Worm (Caenorhabditis elegans) whole organism, L2 larva: Measurements from ENCODE around the gene nstp-9.

Experiments
- C34F6.9 ChIP-seq: fragments of 150-350 bp; optimal IDR thresholded peaks from 2 replicates; lab custom pipeline; 2014; ENCODE audit warnings: missing biosample characterization, missing genetic modification characterization
- Y55F3AM.14 ChIP-seq: fragments of 200-800 bp; sonication (Bioruptor generic); optimal IDR thresholded peaks from 2 replicates; lab custom pipeline; 2018; ENCODE audit warnings: mild to moderate bottlenecking, missing genetic modification characterization, missing compliant biosample characterization
- alr-1 ChIP-seq: fragments of 150-350 bp; optimal IDR thresholded peaks from 2 replicates; lab custom pipeline; 2014; ENCODE audit warnings: missing biosample characterization, missing genetic modification characterization
- aly-2 ChIP-seq: fragments of 150-350 bp; optimal IDR thresholded peaks from 2 replicates; lab custom pipeline; 2014; ENCODE audit warnings: missing biosample characterization, missing genetic modification characterization
- ama-1 ChIP-seq: fragments of 150-350 bp; optimal IDR thresholded peaks from 2 replicates; lab custom pipeline; 2018; ENCODE audit warnings: inconsistent platforms
- blmp-1 ChIP-seq: sonication (generic microtip); optimal IDR thresholded peaks from 2 replicates; lab custom pipeline; 2017; ENCODE audit warnings: missing genetic modification characterization, mild to moderate bottlenecking, missing compliant biosample characterization, antibody characterized with exemption, moderate library complexity; ENCODE audit not compliant: insufficient read depth
- ceh-16 ChIP-seq: fragments of 150-350 bp; optimal IDR thresholded peaks from 2 replicates; lab custom pipeline; 2014; ENCODE audit warnings: missing biosample characterization, missing genetic modification characterization
- ceh-82 ChIP-seq: fragments of 150-350 bp; optimal IDR thresholded peaks from 2 replicates; lab custom pipeline; 2014; ENCODE audit warnings: missing biosample characterization, missing genetic modification characterization
- crh-2 ChIP-seq: sonication (generic microtip); optimal IDR thresholded peaks from 2 replicates; lab custom pipeline; 2017; ENCODE audit warnings: missing biosample characterization, missing genetic modification characterization
- dmd-4 ChIP-seq: sonication (generic microtip); optimal IDR thresholded peaks from 2 replicates; lab custom pipeline; 2017; ENCODE audit warnings: missing biosample characterization, missing genetic modification characterization
- egl-27 ChIP-seq: sonication (generic microtip); optimal IDR thresholded peaks from 3 replicates; lab custom pipeline; 2017; ENCODE audit warnings: missing biosample characterization, missing genetic modification reagents, missing genetic modification characterization
- elt-1 ChIP-seq: fragments of 150-350 bp; optimal IDR thresholded peaks from 2 replicates; lab custom pipeline; 2014; ENCODE audit warnings: missing biosample characterization, missing genetic modification characterization
- fos-1 ChIP-seq: fragments of 150-350 bp; optimal IDR thresholded peaks from 2 replicates; lab custom pipeline; 2014; ENCODE audit warnings: missing biosample characterization, missing genetic modification characterization
- gmeb-1 ChIP-seq: fragments of 150-350 bp; optimal IDR thresholded peaks from 2 replicates; lab custom pipeline; 2014; ENCODE audit warnings: missing biosample characterization, missing genetic modification characterization
- lin-39 ChIP-seq: fragments of 150-350 bp; optimal IDR thresholded peaks from 2 replicates; lab custom pipeline; 2014; ENCODE audit warnings: missing biosample characterization, missing genetic modification reagents, missing genetic modification characterization
- mbf-1 ChIP-seq: sonication (generic microtip); optimal IDR thresholded peaks from 2 replicates; lab custom pipeline; 2017; ENCODE audit warnings: missing biosample characterization, missing genetic modification characterization
- mdl-1 ChIP-seq, 2 experiments: fragments of 150-350 bp in 1 of 2; sonication (generic microtip) in 1 of 2; optimal IDR thresholded peaks; 2 replicates each; lab custom pipeline; 2017; ENCODE audit warnings: missing biosample characterization in 2 of 2, missing genetic modification characterization in 2 of 2
- nhr-11 ChIP-seq: fragments of 150-350 bp; optimal IDR thresholded peaks from 2 replicates; lab custom pipeline; 2014; ENCODE audit warnings: missing biosample characterization, missing genetic modification characterization
- nhr-129 ChIP-seq: fragments of 150-350 bp; optimal IDR thresholded peaks from 2 replicates; lab custom pipeline; 2014; ENCODE audit warnings: missing biosample characterization, missing genetic modification characterization
- nhr-23 ChIP-seq: fragments of 150-350 bp; optimal IDR thresholded peaks from 2 replicates; lab custom pipeline; 2014; ENCODE audit warnings: missing biosample characterization, missing genetic modification reagents, missing genetic modification characterization
- nhr-77 ChIP-seq: fragments of 150-350 bp; optimal IDR thresholded peaks from 2 replicates; lab custom pipeline; 2014; ENCODE audit warnings: missing biosample characterization, missing genetic modification characterization
- sem-4 ChIP-seq: fragments of 150-350 bp; optimal IDR thresholded peaks from 2 replicates; lab custom pipeline; 2014; ENCODE audit warnings: missing biosample characterization, missing genetic modification reagents, missing genetic modification characterization
- skn-1 ChIP-seq: sonication (generic microtip); optimal IDR thresholded peaks from 2 replicates; lab custom pipeline; 2017; ENCODE audit warnings: missing biosample characterization, missing genetic modification characterization
- sma-3 ChIP-seq: sonication (generic microtip); optimal IDR thresholded peaks from 2 replicates; lab custom pipeline; 2016; ENCODE audit warnings: missing genetic modification reagents, missing genetic modification characterization, missing compliant biosample characterization
- sma-9 ChIP-seq, 2 experiments: fragments of 150-350 bp in 1 of 2; sonication (generic microtip) in 1 of 2; optimal IDR thresholded peaks; 2 replicates each; lab custom pipeline; 2014 to 2016; ENCODE audit warnings: missing genetic modification characterization in 2 of 2, mild to moderate bottlenecking in 1 of 2, missing biosample characterization in 1 of 2, missing compliant biosample characterization in 1 of 2, missing genetic modification reagents in 1 of 2, moderate library complexity in 1 of 2
- snpc-4 ChIP-seq: fragments of 150-350 bp; optimal IDR thresholded peaks from 2 replicates; lab custom pipeline; 2014; ENCODE audit warnings: missing biosample characterization, missing genetic modification characterization
- unc-55 ChIP-seq: fragments of 150-350 bp; sonication (generic microtip); optimal IDR thresholded peaks from 3 replicates; lab custom pipeline; 2014; ENCODE audit warnings: missing biosample characterization, missing genetic modification reagents, missing genetic modification characterization
- unc-62 ChIP-seq: fragments of 150-350 bp; optimal IDR thresholded peaks from 2 replicates; lab custom pipeline; 2014; ENCODE audit warnings: missing biosample characterization, missing genetic modification reagents, missing genetic modification characterization
- zag-1 ChIP-seq: fragments of 150-350 bp; optimal IDR thresholded peaks from 2 replicates; lab custom pipeline; 2014; ENCODE audit warnings: missing biosample characterization, missing genetic modification characterization
- ztf-1 ChIP-seq: fragments of 200-800 bp; sonication (Bioruptor generic); conservative IDR thresholded peaks from 2 replicates; pipeline ENCODE4 v1.3.6; 2022; ENCODE audit warnings: missing genetic modification characterization, missing compliant biosample characterization
- ztf-4 ChIP-seq: fragments of 150-350 bp; optimal IDR thresholded peaks from 2 replicates; lab custom pipeline; 2014; ENCODE audit warnings: missing biosample characterization, missing genetic modification characterization

nstp-9 gene

ce11 chrX:10888201-10888600 is 31.3 kb downstream of the nstp-9 start, which contains the start of gene F47B10.6:
Gene F47B10.6 (plus strand): TSS chrX:10888501.
- TF ChIP-seq unc-62 (GFP tag; lab: Kevin White, UChicago) (no peak), ama-1 (lab: Kevin White, UChicago) (no peak), ztf-4 (tag; lab: Kevin White, UChicago) (no peak), ceh-16 (tag; lab: Kevin White, UChicago) (no peak), zag-1 (tag; lab: Kevin White, UChicago) (no peak), sma-3 (GFP tag; lab: Kevin White, UChicago) (no peak), nhr-11 (tag; lab: Kevin White, UChicago) (no peak), blmp-1 (no peak), mbf-1 (tag; lab: Kevin White, UChicago) (no peak), dmd-4 (no peak), skn-1 (tag; lab: Kevin White, UChicago) (no peak), gmeb-1 (no peak), lin-39 (tag; lab: Kevin White, UChicago) (no peak), egl-27 (no peak), unc-55 (no peak), crh-2 (no peak), nhr-23 (no peak), sma-9 (GFP tag; optimal IDR thresholded peaks at IDR 0.05; lab: Kevin White, UChicago) (no peak), sma-9 (tag; optimal IDR thresholded peaks at IDR 0.05; lab: Kevin White, UChicago) (no peak), fos-1 (tag; lab: Kevin White, UChicago) (no peak), nhr-129 (no peak)

DNA sequence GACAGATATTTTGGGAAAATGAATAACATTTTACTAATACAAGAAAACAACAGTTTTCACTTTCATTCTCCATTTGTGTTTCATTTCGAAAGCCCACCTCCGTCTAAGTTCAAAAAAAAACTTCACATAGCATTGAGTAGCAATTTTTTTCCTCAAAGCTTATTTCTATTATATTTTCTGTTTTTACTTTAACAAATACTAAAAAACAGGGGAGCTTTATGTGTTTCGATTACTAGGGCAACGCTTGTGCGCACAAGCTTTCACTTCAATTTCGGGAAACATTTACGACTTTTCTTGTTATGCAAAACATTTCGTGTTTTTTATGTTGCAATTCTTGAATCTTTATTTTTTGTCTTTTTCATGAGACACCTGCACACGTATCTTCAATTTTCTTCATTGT is 33.6 kb downstream of the nstp-9 start, which contains the start of gene T21E8.5:
T21E8.5 (plus strand) TSS at position 301 of the 400 bp plus-strand sequence.
- TF ChIP-seq ztf-1 (GFP tag; lab: Robert Waterston, UW) (no peak), alr-1 (tag; lab: Kevin White, UChicago) (no peak), sem-4 (tag; lab: Kevin White, UChicago) (no peak), C34F6.9 (tag; lab: Kevin White, UChicago) (no peak), nhr-129 (no peak), unc-62 (GFP tag; lab: Kevin White, UChicago) (no peak), elt-1 (tag; lab: Kevin White, UChicago) (no peak)

DNA sequence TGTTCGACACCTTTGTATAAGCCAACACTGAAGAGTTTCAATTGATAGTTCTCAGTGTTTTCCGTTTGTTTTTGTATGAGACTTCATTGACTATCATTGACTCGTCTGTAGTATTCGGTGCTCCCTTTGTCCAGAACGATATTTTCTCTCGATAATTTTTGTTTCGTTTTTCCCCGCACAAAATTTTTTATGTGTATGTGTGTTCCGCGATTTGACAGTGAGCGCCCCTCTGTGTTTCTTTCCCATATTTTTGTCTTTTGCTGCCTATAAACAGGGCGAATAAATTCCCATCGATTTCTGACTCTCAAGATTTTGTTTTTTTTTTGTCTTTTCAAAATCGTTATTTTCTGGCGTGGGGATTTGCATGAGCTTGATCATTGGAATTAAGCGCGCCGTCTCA is 36.3 kb downstream of the nstp-9 start, which contains the start of gene T21E8.7:
T21E8.7 (plus strand) TSS at position 301 of the 400 bp plus-strand sequence.
- no peak for TF ChIP-seq unc-55
- no peak for TF ChIP-seq unc-62 (GFP tag; lab: Kevin White, UChicago)
- TF ChIP-seq crh-2: no peak
- TF ChIP-seq nhr-77 (tag; lab: Kevin White, UChicago): no peak
- TF ChIP-seq egl-27: no peak
- no peak for TF ChIP-seq mdl-1 (tag; optimal IDR thresholded peaks at IDR 0.05; lab: Kevin White, UChicago)
- no peak for TF ChIP-seq lin-39 (tag; lab: Kevin White, UChicago)
- no peak for TF ChIP-seq alr-1 (tag; lab: Kevin White, UChicago)
- TF ChIP-seq fos-1 (tag; lab: Kevin White, UChicago): no peak
- no peak for TF ChIP-seq ama-1 (lab: Kevin White, UChicago)
- TF ChIP-seq ceh-82: no peak
- TF ChIP-seq sma-9 (GFP tag; optimal IDR thresholded peaks at IDR 0.05; lab: Kevin White, UChicago): no peak
- no peak for TF ChIP-seq sma-9 (tag; optimal IDR thresholded peaks at IDR 0.05; lab: Kevin White, UChicago)
- no peak for TF ChIP-seq Y55F3AM.14 (GFP tag; lab: Kevin White, UChicago)
- TF ChIP-seq, all 48 proteins: peak for 0

- TF ChIP-seq aly-2 (tag; lab: Kevin White, UChicago) (no peak), elt-1 (tag; lab: Kevin White, UChicago) (no peak)
Observed at ce11 chrX:10881984-10882383, 37.5 kb downstream of the nstp-9 start, which contains the start of gene T21E8.6. Gene T21E8.6 (plus strand): TSS chrX:10882284.

ce11 chrX:10880509-10880908 is 39.0 kb downstream of the nstp-9 start, which contains the start of gene T21E8.4:
Gene T21E8.4 (plus strand): TSS chrX:10880809.
- TF ChIP-seq ceh-16 (tag; lab: Kevin White, UChicago) (no peak), nhr-129 (no peak), ama-1 (lab: Kevin White, UChicago) (no peak), snpc-4 (tag; lab: Kevin White, UChicago) (no peak), gmeb-1 (no peak)
